Worm (Caenorhabditis elegans) whole organism, midembryonic: Measurements from ENCODE around the gene ceh-81.

Experiments
- T22C8.4 ChIP-seq: fragments of 200-800 bp; sonication (Bioruptor generic); IDR thresholded peaks from 2 replicates; pipeline ENCODE4 v1.3.6; 2022; ENCODE audit warnings: missing genetic modification characterization, missing compliant biosample characterization
- cog-1 ChIP-seq: sonication (generic microtip); optimal IDR thresholded peaks from 2 replicates; lab custom pipeline; 2016; ENCODE audit warnings: missing genetic modification characterization, missing compliant biosample characterization
- flt-1 ChIP-seq: fragments of 200-800 bp; sonication (Bioruptor generic); IDR thresholded peaks from 2 replicates; pipeline ENCODE4 v1.3.6; 2022; ENCODE audit warnings: missing genetic modification characterization, missing compliant biosample characterization
- klf-2 ChIP-seq: fragments of 200-800 bp; sonication (Bioruptor generic); conservative IDR thresholded peaks from 2 replicates; pipeline ENCODE4 v1.3.6; 2022; ENCODE audit warnings: missing genetic modification reagents, missing genetic modification characterization, missing compliant biosample characterization
- med-1 ChIP-seq: sonication (generic microtip); optimal IDR thresholded peaks from 2 replicates; lab custom pipeline; 2017; ENCODE audit warnings: missing genetic modification characterization, mild to moderate bottlenecking, missing compliant biosample characterization, antibody characterized with exemption, missing genetic modification reagents; ENCODE audit not compliant: insufficient read depth
- ztf-29 ChIP-seq: fragments of 200-800 bp; sonication (Bioruptor generic); IDR thresholded peaks from 2 replicates; pipeline ENCODE4 v1.3.6; 2022; ENCODE audit warnings: missing genetic modification reagents, missing genetic modification characterization, missing compliant biosample characterization

- no peak for TF ChIP-seq T22C8.4 (GFP tag; lab: Robert Waterston, UW)
- no peak for TF ChIP-seq cog-1 (tag; lab: Kevin White, UChicago)
- TF ChIP-seq klf-2 (GFP tag; lab: Robert Waterston, UW), result no peak
- TF ChIP-seq flt-1 (GFP tag; lab: Robert Waterston, UW), result no peak
- no peak for TF ChIP-seq ztf-29 (GFP tag; lab: Robert Waterston, UW)
- no peak for TF ChIP-seq med-1 (GFP tag; lab: Kevin White, UChicago)
Observed at ce11 chrII:1724314-1724713, 5.9 kb upstream of the ceh-81 start, which contains the start of gene fbxb-11.
